Fruit fly (Drosophila melanogaster) Kc167 (cell line): ENCODE results near the gene Tcs3.

Experiments
- Myc ChIP-seq: fragments of >200 bp; optimal IDR thresholded peaks from 2 replicates; lab custom pipeline; 2017; ENCODE audit warnings: missing external identifiers
- Sin3A ChIP-seq: fragments of >200 bp; optimal IDR thresholded peaks from 2 replicates; lab custom pipeline; 2018; ENCODE audit warnings: missing external identifiers
- insv ChIP-seq: fragments of >200 bp; optimal IDR thresholded peaks from 3 replicates; lab custom pipeline; 2018; ENCODE audit warnings: missing external identifiers
- psq ChIP-seq: fragments of >200 bp; optimal IDR thresholded peaks from 2 replicates; lab custom pipeline; 2017; ENCODE audit warnings: missing external identifiers
- ttk ChIP-seq: sonication (Bioruptor generic); optimal IDR thresholded peaks from 2 replicates; lab custom pipeline; 2017; ENCODE audit warnings: missing external identifiers

- TF ChIP-seq Myc (no peak), Sin3A (lab: Kevin White, UChicago) (no peak), insv (lab: Kevin White, UChicago) (no peak), ttk (lab: Kevin White, UChicago) (no peak), psq (lab: Kevin White, UChicago) (no peak)
Observed at dm6 chr3L:16381184-16381797, 29.5 kb downstream of the Tcs3 start, which contains the start of gene Agpat4.
